Worm (Caenorhabditis elegans) whole organism, young adult: Measurements from ENCODE around the gene C25A8.1.

ENCODE experiments used
- D2030.7 ChIP-seq: fragments of 200-800 bp; sonication (Bioruptor generic); IDR thresholded peaks from 2 replicates; pipeline ENCODE4 v1.3.6; 2022; ENCODE audit warnings: missing genetic modification reagents, missing genetic modification characterization, missing compliant biosample characterization
- F10E7.11 ChIP-seq: sonication (generic microtip); optimal IDR thresholded peaks from 2 replicates; lab custom pipeline; 2017; ENCODE audit warnings: mild to moderate bottlenecking, missing genetic modification characterization, moderate library complexity, missing compliant biosample characterization
- F22D6.2 ChIP-seq: sonication (generic microtip); optimal IDR thresholded peaks from 2 replicates; lab custom pipeline; 2016; ENCODE audit warnings: mild to moderate bottlenecking, missing genetic modification characterization, missing compliant biosample characterization
- F23B12.7 ChIP-seq: sonication (generic microtip); optimal IDR thresholded peaks from 2 replicates; lab custom pipeline; 2017; ENCODE audit warnings: missing genetic modification characterization, mild to moderate bottlenecking, missing compliant biosample characterization, antibody characterized with exemption, moderate library complexity; ENCODE audit not compliant: insufficient read depth
- F37B4.10 ChIP-seq: fragments of 200-800 bp; sonication (Bioruptor generic); IDR thresholded peaks from 2 replicates; pipeline ENCODE4 v1.3.6; 2022; ENCODE audit warnings: missing genetic modification characterization, missing compliant biosample characterization
- K12H6.12 ChIP-seq: fragments of 200-800 bp; sonication (Bioruptor generic); optimal IDR thresholded peaks from 2 replicates; lab custom pipeline; 2018; ENCODE audit warnings: mild to moderate bottlenecking, missing genetic modification characterization, missing compliant biosample characterization
- T07F8.4 ChIP-seq: sonication (generic microtip); optimal IDR thresholded peaks from 2 replicates; lab custom pipeline; 2016; ENCODE audit warnings: mild to moderate bottlenecking, missing genetic modification characterization, moderate library complexity, missing compliant biosample characterization
- T26A5.8 ChIP-seq: sonication (generic microtip); optimal IDR thresholded peaks from 2 replicates; lab custom pipeline; 2016; ENCODE audit warnings: missing genetic modification characterization, missing compliant biosample characterization
- Y53F4B.3 ChIP-seq: fragments of 200-800 bp; sonication (Bioruptor generic); IDR thresholded peaks from 2 replicates; pipeline ENCODE4 v1.3.6; 2022; ENCODE audit warnings: missing genetic modification reagents, missing genetic modification characterization, missing compliant biosample characterization
- Y79H2A.3 ChIP-seq: fragments of 200-800 bp; sonication (Bioruptor generic); conservative IDR thresholded peaks from 2 replicates; pipeline ENCODE4 v1.3.6; 2022; ENCODE audit warnings: missing genetic modification reagents, missing genetic modification characterization, missing compliant biosample characterization
- ZK185.1 ChIP-seq: sonication (generic microtip); optimal IDR thresholded peaks from 2 replicates; lab custom pipeline; 2016; ENCODE audit warnings: mild to moderate bottlenecking, missing genetic modification characterization, missing compliant biosample characterization; ENCODE audit not compliant: poor library complexity, severe bottlenecking
- ama-1 ChIP-seq, 3 experiments: fragments of 150-350 bp in 1 of 3; sonication (generic microtip) in 2 of 3; optimal IDR thresholded peaks; 2 replicates each; lab custom pipeline; 2014 to 2018; ENCODE audit warnings: missing biosample characterization in 2 of 3, missing genetic modification characterization in 2 of 3, missing genetic modification reagents in 2 of 3
- atf-7 ChIP-seq: sonication (generic microtip); optimal IDR thresholded peaks from 2 replicates; lab custom pipeline; 2017; ENCODE audit warnings: mild to moderate bottlenecking, missing genetic modification characterization, missing compliant biosample characterization
- attf-3 ChIP-seq: fragments of 200-800 bp; sonication (Bioruptor generic); conservative IDR thresholded peaks from 2 replicates; pipeline ENCODE4 v1.3.6; 2022; ENCODE audit warnings: missing genetic modification reagents, missing genetic modification characterization, missing compliant biosample characterization
- ccch-3 ChIP-seq: fragments of 200-800 bp; sonication (Bioruptor generic); optimal IDR thresholded peaks from 2 replicates; lab custom pipeline; 2018; ENCODE audit warnings: mild to moderate bottlenecking, missing genetic modification characterization, missing compliant biosample characterization
- cebp-1 ChIP-seq, 2 experiments: fragments of 200-800 bp in 1 of 2; sonication (Bioruptor generic) in 1 of 2; sonication (generic microtip) in 1 of 2; IDR thresholded peaks in 1 of 2; optimal IDR thresholded peaks in 1 of 2; 2 replicates each; pipeline versions ENCODE4 v1.3.6 to Lab custom; 2017 to 2022; ENCODE audit warnings: missing compliant biosample characterization in 2 of 2, missing genetic modification characterization in 2 of 2, mild to moderate bottlenecking in 1 of 2, missing genetic modification reagents in 1 of 2, moderate library complexity in 1 of 2
- ceh-100 ChIP-seq: fragments of 200-800 bp; sonication (Bioruptor generic); IDR thresholded peaks from 2 replicates; pipeline ENCODE4 v1.3.6; 2022; ENCODE audit warnings: missing genetic modification reagents, missing genetic modification characterization, missing compliant biosample characterization
- ceh-27 ChIP-seq: fragments of 200-800 bp; sonication (Bioruptor generic); optimal IDR thresholded peaks from 2 replicates; lab custom pipeline; 2018; ENCODE audit warnings: mild to moderate bottlenecking, missing genetic modification characterization, moderate library complexity, missing compliant biosample characterization
- ceh-40 ChIP-seq: fragments of 200-800 bp; sonication (Bioruptor generic); IDR thresholded peaks from 2 replicates; pipeline ENCODE4 v1.3.6; 2022; ENCODE audit warnings: missing genetic modification characterization, missing compliant biosample characterization
- dpff-1 ChIP-seq: sonication (generic microtip); optimal IDR thresholded peaks from 2 replicates; lab custom pipeline; 2017; ENCODE audit warnings: mild to moderate bottlenecking, missing genetic modification characterization, missing compliant biosample characterization
- dpl-1 ChIP-seq: fragments of 150-350 bp; optimal IDR thresholded peaks from 2 replicates; lab custom pipeline; 2014; ENCODE audit warnings: missing biosample characterization, missing genetic modification reagents, missing genetic modification characterization
- egl-18 ChIP-seq: fragments of 200-800 bp; sonication (Bioruptor generic); IDR thresholded peaks from 2 replicates; pipeline ENCODE4 v1.3.6; 2022; ENCODE audit warnings: missing genetic modification reagents, missing genetic modification characterization, missing compliant biosample characterization
- ekl-4 ChIP-seq: fragments of 200-800 bp; sonication (Bioruptor generic); IDR thresholded peaks from 2 replicates; pipeline ENCODE4 v1.3.6; 2022; ENCODE audit warnings: missing genetic modification reagents, missing genetic modification characterization, missing compliant biosample characterization
- hlh-12 ChIP-seq: sonication (generic microtip); optimal IDR thresholded peaks from 2 replicates; lab custom pipeline; 2016; ENCODE audit warnings: missing genetic modification characterization, missing compliant biosample characterization
- hlh-26 ChIP-seq: fragments of 200-800 bp; sonication (Bioruptor generic); conservative IDR thresholded peaks from 2 replicates; pipeline ENCODE4 v1.3.6; 2022; ENCODE audit warnings: missing genetic modification reagents, missing genetic modification characterization, missing compliant biosample characterization
- hmg-1.2 ChIP-seq: fragments of 200-800 bp; sonication (Bioruptor generic); IDR thresholded peaks from 2 replicates; pipeline ENCODE4 v1.3.6; 2022; ENCODE audit warnings: missing genetic modification reagents, missing genetic modification characterization, missing compliant biosample characterization
- hsf-1 ChIP-seq: fragments of 200-800 bp; sonication (Bioruptor generic); IDR thresholded peaks from 2 replicates; pipeline ENCODE4 v1.3.6; 2022; ENCODE audit warnings: missing genetic modification reagents, missing genetic modification characterization, missing compliant biosample characterization
- lag-1 ChIP-seq: fragments of 200-800 bp; sonication (Bioruptor generic); IDR thresholded peaks from 2 replicates; pipeline ENCODE4 v1.3.6; 2022; ENCODE audit warnings: missing genetic modification reagents, missing genetic modification characterization, missing compliant biosample characterization
- lin-26 ChIP-seq: fragments of 200-800 bp; sonication (Bioruptor generic); IDR thresholded peaks from 2 replicates; pipeline ENCODE4 v1.3.6; 2022; ENCODE audit warnings: missing genetic modification reagents, missing genetic modification characterization, missing compliant biosample characterization
- lin-35 ChIP-seq, 3 experiments: fragments of 150-350 bp in 2 of 3; sonication (generic microtip) in 1 of 3; optimal IDR thresholded peaks; 2 replicates each; lab custom pipeline; 2014 to 2018; ENCODE audit warnings: missing biosample characterization in 3 of 3, missing genetic modification characterization in 3 of 3, missing genetic modification reagents in 3 of 3
- lin-40 ChIP-seq: sonication (generic microtip); optimal IDR thresholded peaks from 2 replicates; lab custom pipeline; 2016; ENCODE audit warnings: missing genetic modification characterization, mild to moderate bottlenecking, missing compliant biosample characterization, missing genotype, missing genetic modification reagents
- lir-1 ChIP-seq: fragments of 200-800 bp; sonication (Bioruptor generic); conservative IDR thresholded peaks from 2 replicates; pipeline ENCODE4 v1.3.6; 2022; ENCODE audit warnings: missing genetic modification reagents, missing genetic modification characterization, missing compliant biosample characterization
- lsy-27 ChIP-seq: sonication (generic microtip); optimal IDR thresholded peaks from 2 replicates; lab custom pipeline; 2017; ENCODE audit warnings: missing genetic modification characterization, mild to moderate bottlenecking, missing compliant biosample characterization, antibody characterized with exemption, missing genotype, borderline replicate concordance; ENCODE audit not compliant: insufficient read depth
- nfya-1 ChIP-seq: sonication (generic microtip); optimal IDR thresholded peaks from 2 replicates; lab custom pipeline; 2017; ENCODE audit warnings: antibody characterized with exemption, missing compliant biosample characterization, missing genetic modification characterization, borderline replicate concordance; ENCODE audit not compliant: insufficient read depth
- nhr-179 ChIP-seq: sonication (generic microtip); optimal IDR thresholded peaks from 2 replicates; lab custom pipeline; 2016; ENCODE audit warnings: mild to moderate bottlenecking, missing genetic modification characterization, missing compliant biosample characterization
- pbrm-1 ChIP-seq: fragments of 200-800 bp; sonication (Bioruptor generic); IDR thresholded peaks from 2 replicates; pipeline ENCODE4 v1.3.6; 2022; ENCODE audit warnings: missing genetic modification reagents, missing genetic modification characterization, missing compliant biosample characterization
- pha-4 ChIP-seq: fragments of 150-350 bp; sonication (generic microtip); optimal IDR thresholded peaks from 2 replicates; lab custom pipeline; 2014; ENCODE audit warnings: missing biosample characterization, missing genetic modification reagents, missing genetic modification characterization
- rcor-1 ChIP-seq: fragments of 200-800 bp; sonication (Bioruptor generic); IDR thresholded peaks from 2 replicates; pipeline ENCODE4 v1.3.6; 2022; ENCODE audit warnings: missing genetic modification reagents, missing genetic modification characterization, missing compliant biosample characterization
- repo-1 ChIP-seq: sonication (generic microtip); optimal IDR thresholded peaks from 2 replicates; lab custom pipeline; 2017; ENCODE audit warnings: mild to moderate bottlenecking, missing genetic modification characterization, missing compliant biosample characterization
- sdz-38 ChIP-seq: sonication (generic microtip); optimal IDR thresholded peaks from 2 replicates; lab custom pipeline; 2016; ENCODE audit warnings: missing genotype, missing genetic modification characterization, missing compliant biosample characterization
- somi-1 ChIP-seq: fragments of 200-800 bp; sonication (Bioruptor generic); optimal IDR thresholded peaks from 2 replicates; lab custom pipeline; 2018; ENCODE audit warnings: mild to moderate bottlenecking, missing genetic modification characterization, missing compliant biosample characterization
- tlf-1 ChIP-seq: fragments of 200-800 bp; sonication (Bioruptor generic); optimal IDR thresholded peaks from 2 replicates; lab custom pipeline; 2018; ENCODE audit warnings: mild to moderate bottlenecking, missing genetic modification characterization, missing compliant biosample characterization
- unc-130 ChIP-seq: sonication (generic microtip); optimal IDR thresholded peaks from 2 replicates; lab custom pipeline; 2016; ENCODE audit warnings: missing genetic modification reagents, missing genetic modification characterization, missing compliant biosample characterization
- unc-62 ChIP-seq: fragments of 150-350 bp; optimal IDR thresholded peaks from 2 replicates; lab custom pipeline; 2014; ENCODE audit warnings: missing biosample characterization, missing genetic modification reagents, missing genetic modification characterization
- xnd-1 ChIP-seq: sonication (generic microtip); optimal IDR thresholded peaks from 2 replicates; lab custom pipeline; 2016; ENCODE audit warnings: missing genotype, missing genetic modification reagents, missing genetic modification characterization, missing compliant biosample characterization
- ztf-18 ChIP-seq: sonication (generic microtip); optimal IDR thresholded peaks from 2 replicates; lab custom pipeline; 2016; ENCODE audit warnings: missing genotype, mild to moderate bottlenecking, missing genetic modification characterization, missing compliant biosample characterization
- ztf-25 ChIP-seq: fragments of 200-800 bp; sonication (Bioruptor generic); IDR thresholded peaks from 2 replicates; pipeline ENCODE4 v1.3.6; 2022; ENCODE audit warnings: missing genetic modification reagents, missing genetic modification characterization, missing compliant biosample characterization

C25A8.1 gene

DNA sequence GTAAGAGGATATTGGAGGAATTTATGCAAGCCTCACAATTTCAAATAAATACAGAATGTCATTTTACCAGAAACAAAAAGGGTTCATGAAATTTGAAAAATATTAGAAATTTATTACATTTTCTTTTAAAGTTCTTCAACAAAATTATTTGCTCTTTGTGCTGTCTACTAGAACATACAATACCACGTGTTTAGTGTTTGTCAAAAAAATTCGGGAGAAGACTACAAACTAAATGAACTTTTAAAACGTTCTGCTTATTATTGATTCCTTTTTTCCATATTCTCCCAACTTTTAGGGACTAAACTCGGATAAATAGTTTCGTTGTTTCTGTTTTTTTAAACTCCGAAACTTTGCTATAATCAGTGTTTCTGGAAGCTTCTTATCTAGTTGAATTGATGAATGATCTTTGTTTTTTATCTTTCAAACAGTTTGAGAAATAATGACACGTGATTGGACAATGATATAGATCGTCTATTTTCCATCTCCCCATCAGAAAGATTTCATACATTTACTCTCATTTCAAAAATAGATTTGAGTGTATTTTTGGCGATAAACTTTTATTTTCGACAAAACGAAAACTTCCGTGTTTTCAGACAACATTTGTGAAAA is 37.8 kb downstream of the C25A8.1 start:
- TF ChIP-seq egl-18 (GFP tag; lab: Robert Waterston, UW) (no peak), nhr-179 (no peak), ztf-18 (tag; lab: Kevin White, UChicago) (no peak), lin-40 (tag; lab: Kevin White, UChicago) (peak; percentile 12), F22D6.2 (tag; lab: Kevin White, UChicago) (no peak), lir-1 (GFP tag; lab: Robert Waterston, UW) (no peak), dpff-1 (tag; lab: Kevin White, UChicago) (no peak), somi-1 (no peak), ceh-100 (GFP tag; lab: Robert Waterston, UW) (no peak), hsf-1 (GFP tag; lab: Robert Waterston, UW) (peak; percentile 65), ama-1 (optimal IDR thresholded peaks at IDR 0.05; lab: Kevin White, UChicago) (peak; percentile 43), ama-1 (GFP tag; optimal IDR thresholded peaks at IDR 0.05; lab: Kevin White, UChicago) (no peak), atf-7 (tag; lab: Kevin White, UChicago) (no peak), hlh-26 (GFP tag; lab: Robert Waterston, UW) (no peak), Y79H2A.3 (GFP tag; lab: Robert Waterston, UW) (no peak), nfya-1 (tag; lab: Kevin White, UChicago) (no peak), F10E7.11 (tag; lab: Kevin White, UChicago) (no peak), dpl-1 (no peak), D2030.7 (GFP tag; lab: Robert Waterston, UW) (no peak), cebp-1 (GFP tag; IDR thresholded peaks at IDR 0.05; lab: Robert Waterston, UW) (no peak), cebp-1 (tag; optimal IDR thresholded peaks at IDR 0.05; lab: Kevin White, UChicago) (no peak), ccch-3 (GFP tag; lab: Kevin White, UChicago) (no peak), pha-4 (peak; percentile 67), Y53F4B.3 (GFP tag; lab: Robert Waterston, UW) (no peak), ceh-40 (no peak), F23B12.7 (tag; lab: Kevin White, UChicago) (no peak), ZK185.1 (peak; percentile 17), xnd-1 (no peak), F37B4.10 (GFP tag; lab: Robert Waterston, UW) (no peak), unc-62 (GFP tag; lab: Kevin White, UChicago) (peak; percentile 3), sdz-38 (no peak), ekl-4 (GFP tag; lab: Robert Waterston, UW) (no peak), hmg-1.2 (GFP tag; lab: Robert Waterston, UW) (no peak), lin-35 (GFP tag; optimal IDR thresholded peaks at IDR 0.05; lab: Kevin White, UChicago) (no peak), lag-1 (GFP tag; lab: Robert Waterston, UW) (no peak), repo-1 (no peak), lsy-27 (tag; lab: Kevin White, UChicago) (no peak), T26A5.8 (tag; lab: Kevin White, UChicago) (no peak)

DNA sequence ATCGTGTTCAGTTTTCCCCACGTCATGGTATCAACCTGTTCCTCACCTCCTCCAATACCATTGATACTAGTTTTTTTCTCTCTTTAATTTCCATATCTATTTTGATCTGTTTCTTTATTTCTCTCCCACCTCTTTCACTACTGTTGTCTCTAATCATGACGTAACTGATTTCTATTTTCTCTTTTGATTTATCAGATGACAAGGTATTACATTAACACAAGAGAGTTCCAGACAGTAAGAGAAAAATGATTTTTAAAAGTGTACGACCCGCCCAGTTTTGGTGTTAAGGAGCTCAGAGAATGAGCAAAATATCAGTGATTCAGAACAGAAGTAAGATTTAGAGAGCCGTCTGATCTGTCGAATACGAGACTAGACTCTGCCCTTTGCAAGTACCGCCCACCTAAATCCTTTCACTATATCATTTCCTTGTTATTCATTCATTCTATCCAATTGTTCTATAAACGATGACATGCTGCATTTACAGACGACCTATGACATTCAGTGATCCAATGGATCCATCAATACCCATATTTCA is 38.8 kb downstream of the C25A8.1 start, which contains the start of gene nhr-105:
nhr-105 (plus strand) TSS at position 485 of the 535 bp plus-strand sequence.
- no peak for TF ChIP-seq hlh-12 (tag; lab: Kevin White, UChicago)
- TF ChIP-seq nhr-179, result no peak
- peak; percentile 80 for TF ChIP-seq atf-7 (tag; lab: Kevin White, UChicago)
- TF ChIP-seq tlf-1, result peak; percentile 10
- peak; percentile 70 for TF ChIP-seq hmg-1.2 (GFP tag; lab: Robert Waterston, UW)
- TF ChIP-seq unc-130 (GFP tag; lab: Kevin White, UChicago), result no peak
- TF ChIP-seq ceh-27 (GFP tag; lab: Kevin White, UChicago), result no peak
- TF ChIP-seq K12H6.12 (tag; lab: Kevin White, UChicago), result peak; percentile 18
- TF ChIP-seq rcor-1, result no peak
- no peak for TF ChIP-seq cebp-1 (GFP tag; IDR thresholded peaks at IDR 0.05; lab: Robert Waterston, UW)
- TF ChIP-seq cebp-1 (tag; optimal IDR thresholded peaks at IDR 0.05; lab: Kevin White, UChicago), result peak; percentile 63
- TF ChIP-seq attf-3 (GFP tag; lab: Robert Waterston, UW), result no peak
- no peak for TF ChIP-seq pbrm-1 (GFP tag; lab: Robert Waterston, UW)
- no peak for TF ChIP-seq lin-26
- no peak for TF ChIP-seq ztf-25 (GFP tag; lab: Robert Waterston, UW)
- no peak for TF ChIP-seq T07F8.4 (tag; lab: Kevin White, UChicago)
